Fruit fly (Drosophila melanogaster) whole organism, embryonic: ENCODE results near the gene CG1463.

ENCODE experiments used
- CG10959 ChIP-seq: fragments of 200-800 bp; sonication (Bioruptor generic); IDR thresholded peaks from 2 replicates; pipeline ENCODE4 v1.3.6; 2022; ENCODE audit warnings: missing biosample characterization, missing genetic modification characterization
- CG10979 ChIP-seq: fragments of 200-800 bp; sonication (Bioruptor generic); optimal IDR thresholded peaks from 2 replicates; lab custom pipeline; 2018; ENCODE audit warnings: missing biosample characterization, mild to moderate bottlenecking, missing genetic modification characterization, moderate library complexity
- CG12155 ChIP-seq: fragments of 200-800 bp; sonication (Bioruptor generic); optimal IDR thresholded peaks from 3 replicates; lab custom pipeline; 2016; ENCODE audit warnings: missing biosample characterization, missing genetic modification characterization
- CG12659 ChIP-seq: fragments of 200-800 bp; sonication (Bioruptor generic); optimal IDR thresholded peaks from 3 replicates; lab custom pipeline; 2017; ENCODE audit warnings: mild to moderate bottlenecking, missing biosample characterization, missing genetic modification reagents, missing genetic modification characterization
- CG13424 ChIP-seq: fragments of 200-800 bp; sonication (Bioruptor generic); optimal IDR thresholded peaks from 2 replicates; lab custom pipeline; 2019; ENCODE audit warnings: missing biosample characterization, mild to moderate bottlenecking, missing genetic modification characterization, moderate library complexity
- CG15479 ChIP-seq: fragments of 200-800 bp; sonication (Bioruptor generic); optimal IDR thresholded peaks from 3 replicates; lab custom pipeline; 2019; ENCODE audit warnings: missing biosample characterization, mild to moderate bottlenecking, missing genetic modification characterization, moderate library complexity
- CG16813 ChIP-seq: fragments of 200-800 bp; sonication (Bioruptor generic); IDR thresholded peaks from 3 replicates; pipeline ENCODE4 v1.3.6; 2022; ENCODE audit warnings: missing biosample characterization, missing genetic modification characterization; ENCODE audit not compliant: partially characterized antibody
- CG17568 ChIP-seq: fragments of 200-800 bp; sonication (Bioruptor generic); optimal IDR thresholded peaks from 2 replicates; lab custom pipeline; 2018; ENCODE audit warnings: missing biosample characterization, mild to moderate bottlenecking, missing genetic modification characterization, moderate library complexity
- CG18262 ChIP-seq: fragments of 200-800 bp; optimal IDR thresholded peaks from 3 replicates; lab custom pipeline; 2019; ENCODE audit warnings: missing biosample characterization, mild to moderate bottlenecking, missing genetic modification characterization, moderate library complexity
- CG2120 ChIP-seq: fragments of 200-800 bp; sonication (Bioruptor generic); optimal IDR thresholded peaks from 3 replicates; lab custom pipeline; 2016; ENCODE audit warnings: missing biosample characterization, missing genetic modification characterization
- CG4360 ChIP-seq: fragments of 200-800 bp; sonication (Bioruptor generic); IDR thresholded peaks from 2 replicates; pipeline ENCODE4 v1.3.6; 2022; ENCODE audit warnings: missing biosample characterization, missing genetic modification characterization
- CG7786 ChIP-seq: fragments of 200-800 bp; sonication (Bioruptor generic); optimal IDR thresholded peaks from 2 replicates; lab custom pipeline; 2016; ENCODE audit warnings: missing biosample characterization, missing genetic modification characterization
- CG9932 ChIP-seq: fragments of 200-800 bp; sonication (Bioruptor generic); IDR thresholded peaks from 2 replicates; pipeline ENCODE4 v1.3.6; 2022; ENCODE audit warnings: missing biosample characterization, missing genetic modification characterization
- Elba2 ChIP-seq: fragments of 200-800 bp; sonication (Bioruptor generic); optimal IDR thresholded peaks from 3 replicates; lab custom pipeline; 2016; ENCODE audit warnings: missing biosample characterization, missing genetic modification characterization
- Med ChIP-seq: fragments of 200-800 bp; sonication (Bioruptor generic); peaks from one replicate; lab custom pipeline; 2016; ENCODE audit warnings: missing biosample characterization, missing genetic modification characterization, mild to moderate bottlenecking, inconsistent platforms, moderate library complexity
- Nf-YB ChIP-seq: fragments of 200-800 bp; sonication (Bioruptor generic); optimal IDR thresholded peaks from 3 replicates; lab custom pipeline; 2019; ENCODE audit warnings: missing biosample characterization, mild to moderate bottlenecking, missing genetic modification characterization, moderate library complexity
- Nf-YC ChIP-seq: fragments of 200-800 bp; optimal IDR thresholded peaks from 3 replicates; lab custom pipeline; 2019; ENCODE audit warnings: missing biosample characterization, mild to moderate bottlenecking, missing genetic modification characterization, moderate library complexity
- Pdp1 ChIP-seq, 2 experiments: fragments of 200-800 bp; sonication (Bioruptor generic); optimal IDR thresholded peaks; 3 replicates each; lab custom pipeline; 2016; ENCODE audit warnings: missing biosample characterization in 2 of 2, missing genetic modification characterization in 2 of 2, mild to moderate bottlenecking in 1 of 2, moderate library complexity in 1 of 2
- Trl ChIP-seq, 3 experiments: fragments of >200 bp in 2 of 3; fragments of 200-800 bp in 1 of 3; sonication (Bioruptor generic) in 1 of 3; optimal IDR thresholded peaks; 2 replicates in 1 of 3; 3 replicates in 2 of 3; lab custom pipeline; 2016 to 2017; ENCODE audit warnings: missing biosample characterization in 1 of 3, missing genetic modification characterization in 1 of 3
- bigmax ChIP-seq: fragments of 200-800 bp; sonication (Bioruptor generic); optimal IDR thresholded peaks from 2 replicates; lab custom pipeline; 2018; ENCODE audit warnings: missing biosample characterization, mild to moderate bottlenecking, missing genetic modification characterization
- cg ChIP-seq: fragments of 200-800 bp; sonication (Bioruptor generic); optimal IDR thresholded peaks from 3 replicates; lab custom pipeline; 2019; ENCODE audit warnings: missing biosample characterization, mild to moderate bottlenecking, missing genetic modification characterization, moderate library complexity
- chinmo ChIP-seq: fragments of 200-800 bp; sonication (Bioruptor generic); IDR thresholded peaks from 4 replicates; pipeline ENCODE4 v1.3.6; 2022; ENCODE audit warnings: missing biosample characterization, missing genetic modification characterization; ENCODE audit not compliant: partially characterized antibody
- exex ChIP-seq: fragments of 200-800 bp; sonication (Bioruptor generic); optimal IDR thresholded peaks from 4 replicates; lab custom pipeline; 2018; ENCODE audit warnings: missing biosample characterization, mild to moderate bottlenecking, missing genetic modification characterization, moderate library complexity
- gcm ChIP-seq: fragments of 200-800 bp; sonication (Bioruptor generic); optimal IDR thresholded peaks from 2 replicates; lab custom pipeline; 2019; ENCODE audit warnings: missing biosample characterization, mild to moderate bottlenecking, missing genetic modification characterization, moderate library complexity
- insv ChIP-seq, 2 experiments: fragments of 200-800 bp; sonication (Bioruptor generic); optimal IDR thresholded peaks; 3 replicates each; lab custom pipeline; 2016 to 2018; ENCODE audit warnings: missing biosample characterization in 2 of 2, missing genetic modification characterization in 2 of 2
- ken ChIP-seq: fragments of 200-800 bp; sonication (Bioruptor generic); IDR thresholded peaks from 3 replicates; pipeline ENCODE4 v1.3.6; 2022; ENCODE audit warnings: missing biosample characterization, missing genetic modification characterization
- mam ChIP-seq: fragments of 200-800 bp; sonication (Bioruptor generic); optimal IDR thresholded peaks from 3 replicates; lab custom pipeline; 2016; ENCODE audit warnings: missing biosample characterization, missing genetic modification characterization
- pfk ChIP-seq: fragments of 200-800 bp; sonication (Bioruptor generic); optimal IDR thresholded peaks from 2 replicates; lab custom pipeline; 2018; ENCODE audit warnings: missing biosample characterization, mild to moderate bottlenecking, missing genetic modification characterization, moderate library complexity
- pho ChIP-seq: fragments of 200-800 bp; sonication (Bioruptor generic); optimal IDR thresholded peaks from 2 replicates; lab custom pipeline; 2016; ENCODE audit warnings: missing biosample characterization, missing genetic modification characterization
- row ChIP-seq: fragments of 200-800 bp; sonication (Bioruptor generic); IDR thresholded peaks from 3 replicates; pipeline ENCODE4 v1.3.6; 2022; ENCODE audit warnings: missing biosample characterization, missing genetic modification characterization
- sc ChIP-seq, 3 experiments: fragments of >200 bp in 2 of 3; fragments of 200-800 bp in 1 of 3; sonication (Bioruptor generic) in 1 of 3; optimal IDR thresholded peaks; 2 replicates in 2 of 3; 3 replicates in 1 of 3; lab custom pipeline; 2017; ENCODE audit warnings: mild to moderate bottlenecking in 1 of 3, missing biosample characterization in 1 of 3, missing genetic modification characterization in 1 of 3, missing genetic modification reagents in 1 of 3
- sens ChIP-seq: fragments of 200-800 bp; sonication (Bioruptor generic); peaks from one replicate; lab custom pipeline; 2016; ENCODE audit warnings: missing biosample characterization, missing genetic modification characterization
- sug ChIP-seq: fragments of 200-800 bp; optimal IDR thresholded peaks from 2 replicates; lab custom pipeline; 2019; ENCODE audit warnings: missing biosample characterization, mild to moderate bottlenecking, missing genetic modification characterization, moderate library complexity
- tx ChIP-seq: fragments of 200-800 bp; sonication (Bioruptor generic); optimal IDR thresholded peaks from 2 replicates; lab custom pipeline; 2016; ENCODE audit warnings: missing biosample characterization, missing genetic modification characterization
- wor ChIP-seq: fragments of 200-800 bp; sonication (Bioruptor generic); IDR thresholded peaks from 2 replicates; pipeline ENCODE4 v1.3.6; 2022; ENCODE audit warnings: missing biosample characterization, missing genetic modification characterization

The CG1463 gene

dm6 chrX:12613248-12613805 is 1.9 kb upstream of the CG1463 start (continued):
- TF ChIP-seq sc (optimal IDR thresholded peaks at IDR 0.05; lab: Kevin White, UChicago) (no peak), sc (GFP tag; optimal IDR thresholded peaks at IDR 0.05; lab: Kevin White, UChicago) (no peak), gcm (no peak), CG18262 (tag; lab: Kevin White, UChicago) (no peak)

- TF ChIP-seq pfk, result peak; percentile 97
- TF ChIP-seq CG10959 (GFP tag; lab: Robert Waterston, UW), result peak; percentile 54; the same call in 1 of the 2 replicates
- TF ChIP-seq CG16813 (GFP tag; lab: Robert Waterston, UW), result no peak
- TF ChIP-seq chinmo (GFP tag; lab: Robert Waterston, UW), result 0 out of 4 replicates have a peak, but pooled peaks have one; percentile 49
- TF ChIP-seq CG13424, result no peak
- TF ChIP-seq Nf-YB (GFP tag; lab: Kevin White, UChicago), result peak; percentile 82
- TF ChIP-seq insv (GFP tag; optimal IDR thresholded peaks at IDR 0.05; lab: Kevin White, UChicago), result peak; percentile 37 to 94
- TF ChIP-seq Med, result peak; percentile 62
- peak; percentile 87 for TF ChIP-seq exex (tag; lab: Kevin White, UChicago)
- TF ChIP-seq pho (GFP tag; lab: Kevin White, UChicago), result peak; percentile 1
- TF ChIP-seq mam (GFP tag; lab: Kevin White, UChicago), result peak; percentile 12
- TF ChIP-seq CG12659 (GFP tag; lab: Kevin White, UChicago), result peak; percentile 19
- TF ChIP-seq CG15479 (GFP tag; lab: Kevin White, UChicago), result peak; percentile 25
- TF ChIP-seq Trl (optimal IDR thresholded peaks at IDR 0.05; lab: Kevin White, UChicago), result peak in 1 of 2 experiments; percentile 4
- no peak for TF ChIP-seq Trl (GFP tag; optimal IDR thresholded peaks at IDR 0.05; lab: Kevin White, UChicago)
- peak; percentile 32 for TF ChIP-seq bigmax
- no peak for TF ChIP-seq CG12155 (GFP tag; lab: Kevin White, UChicago)
- TF ChIP-seq CG9932, result peak; percentile 24; the same call in 1 of the 2 replicates
- TF ChIP-seq Elba2 (GFP tag; lab: Kevin White, UChicago), result peak; percentile 75
- peak; percentile 96 for TF ChIP-seq CG4360 (GFP tag; lab: Robert Waterston, UW)
- TF ChIP-seq tx, result no peak
- TF ChIP-seq Pdp1 (GFP tag; optimal IDR thresholded peaks at IDR 0.05; lab: Kevin White, UChicago), result peak in 1 of 2 experiments; percentile 38
- peak; percentile 18 for TF ChIP-seq sug (tag; lab: Kevin White, UChicago)
- TF ChIP-seq Nf-YC (tag; lab: Kevin White, UChicago), result peak; percentile 85
- TF ChIP-seq CG17568 (GFP tag; lab: Kevin White, UChicago), result no peak
- TF ChIP-seq CG10979 (tag; lab: Kevin White, UChicago), result no peak
- peak; percentile 50 for TF ChIP-seq sens
- TF ChIP-seq CG7786 (GFP tag; lab: Kevin White, UChicago), result peak; percentile 18
- TF ChIP-seq CG2120, result peak; percentile 60
- TF ChIP-seq ken (GFP tag; lab: Robert Waterston, UW), result no peak
- TF ChIP-seq cg (GFP tag; lab: Kevin White, UChicago), result peak; percentile 85
- TF ChIP-seq wor, result no peak
- TF ChIP-seq row (GFP tag; lab: Robert Waterston, UW), result peak; percentile 43; the same call in 1 of the 3 replicates
These were observed 10.4 kb downstream of the CG1463 start for dm6 chrX:12600802-12601793.
